Worm (Caenorhabditis elegans): ENCODE measurements around the gene T01C3.11.

Gene T01C3.11

ce11 chrV:15012542-15013301, 13.4 kb downstream of the T01C3.11 start (continued):
- no peak for TF ChIP-seq ZK546.5 (tag; optimal IDR thresholded peaks at IDR 0.05)
- TF ChIP-seq nhr-102 (tag; optimal IDR thresholded peaks at IDR 0.05) = no peak
- peak; percentile 46 for TF ChIP-seq gei-8 (GFP tag; optimal IDR thresholded peaks at IDR 0.05)
- TF ChIP-seq fkh-10 (GFP tag; optimal IDR thresholded peaks at IDR 0.05) = no peak
- no peak for TF ChIP-seq tag-97 (GFP tag; IDR thresholded peaks at IDR 0.05)
- TF ChIP-seq Y5F2A.4 (GFP tag; optimal IDR thresholded peaks at IDR 0.05) = no peak
- TF ChIP-seq madf-5 (GFP tag; IDR thresholded peaks at IDR 0.05) = no peak
- no peak for TF ChIP-seq jun-1 (tag; optimal IDR thresholded peaks at IDR 0.05)
- TF ChIP-seq mes-2 (tag; optimal IDR thresholded peaks at IDR 0.05; ENCODE audit: poor library complexity, severe bottlenecking) = peak; percentile 26
- no peak for TF ChIP-seq nhr-237 (tag; optimal IDR thresholded peaks at IDR 0.05)
- no peak for TF ChIP-seq saeg-2 (GFP tag; IDR thresholded peaks at IDR 0.05)
- TF ChIP-seq nhr-10 (tag; optimal IDR thresholded peaks at IDR 0.05) = no peak
- no peak for TF ChIP-seq nhr-41 (GFP tag; IDR thresholded peaks at IDR 0.05)
- TF ChIP-seq unc-130 (GFP tag; optimal IDR thresholded peaks at IDR 0.05) = no peak
- no peak for TF ChIP-seq nhr-11 (tag; optimal IDR thresholded peaks at IDR 0.05)
- no peak for TF ChIP-seq R02D3.7 (tag; optimal IDR thresholded peaks at IDR 0.05)
- TF ChIP-seq nhr-111 (GFP tag; optimal IDR thresholded peaks at IDR 0.05) = no peak
- no peak for TF ChIP-seq ceh-20 (GFP tag; IDR thresholded peaks at IDR 0.05)
- TF ChIP-seq daf-8 (GFP tag; IDR thresholded peaks at IDR 0.05) = no peak
- no peak for TF ChIP-seq nhr-76 (tag; optimal IDR thresholded peaks at IDR 0.05)
- peak; percentile 66 for TF ChIP-seq lin-38 (GFP tag; IDR thresholded peaks at IDR 0.05)
- no peak for TF ChIP-seq zfp-3 (GFP tag; conservative IDR thresholded peaks at IDR 0.05)
- no peak for TF ChIP-seq mxl-2 (GFP tag; conservative IDR thresholded peaks at IDR 0.05)
- TF ChIP-seq aha-1 (tag) = peak; percentile 46
- no peak for TF ChIP-seq D1046.2 (GFP tag; IDR thresholded peaks at IDR 0.05)
- TF ChIP-seq cey-2 (tag; optimal IDR thresholded peaks at IDR 0.05; ENCODE audit: borderline replicate concordance, insufficient read depth) = no peak
- TF ChIP-seq T26A8.4 (GFP tag; IDR thresholded peaks at IDR 0.05) = peak; percentile 40; the same call in 1 of the 2 replicates
- no peak for TF ChIP-seq zip-2 (tag; optimal IDR thresholded peaks at IDR 0.05)
- no peak for TF ChIP-seq skn-1 (tag; optimal IDR thresholded peaks at IDR 0.05)
- no peak for TF ChIP-seq zfp-2 (tag; optimal IDR thresholded peaks at IDR 0.05)
- TF ChIP-seq mdt-29 (GFP tag; IDR thresholded peaks at IDR 0.05) = no peak; the same call in 1 of the 2 replicates
- TF ChIP-seq Y75B8A.6 (GFP tag; IDR thresholded peaks at IDR 0.05) = no peak
- TF ChIP-seq nhr-6 (tag; optimal IDR thresholded peaks at IDR 0.05) = no peak
- no peak for TF ChIP-seq dve-1 (tag; optimal IDR thresholded peaks at IDR 0.05; ENCODE audit: insufficient read depth)
- no peak for TF ChIP-seq ceh-32 (tag; optimal IDR thresholded peaks at IDR 0.05; ENCODE audit: poor library complexity)
- no peak for TF ChIP-seq daf-19 (GFP tag; conservative IDR thresholded peaks at IDR 0.05)
- TF ChIP-seq set-16 (GFP tag; IDR thresholded peaks at IDR 0.05) = no peak
- TF ChIP-seq spr-1 (tag; optimal IDR thresholded peaks at IDR 0.05) = peak; percentile 21
- no peak for TF ChIP-seq php-3 (GFP tag; IDR thresholded peaks at IDR 0.05)
- no peak for TF ChIP-seq nhr-28 (tag; optimal IDR thresholded peaks at IDR 0.05)
- no peak for TF ChIP-seq tra-1 (GFP tag; IDR thresholded peaks at IDR 0.05)
- peak; percentile 40 for TF ChIP-seq nhr-48 (tag; optimal IDR thresholded peaks at IDR 0.05)
- TF ChIP-seq nhr-25 (tag; optimal IDR thresholded peaks at IDR 0.05; ENCODE audit: borderline replicate concordance, insufficient read depth) = no peak
- no peak for TF ChIP-seq zip-11 (GFP tag; IDR thresholded peaks at IDR 0.05)
- no peak for TF ChIP-seq ZK337.2 (GFP tag; IDR thresholded peaks at IDR 0.05)
- TF ChIP-seq ces-1 (GFP tag; optimal IDR thresholded peaks at IDR 0.05) = no peak
- no peak for TF ChIP-seq ama-1 (optimal IDR thresholded peaks at IDR 0.05)
- TF ChIP-seq arid-1 (GFP tag; conservative IDR thresholded peaks at IDR 0.05) = no peak
- no peak for TF ChIP-seq ceh-82 (tag; optimal IDR thresholded peaks at IDR 0.05)
- TF ChIP-seq aly-2 (tag; optimal IDR thresholded peaks at IDR 0.05) = no peak
- TF ChIP-seq T20F7.1 (GFP tag; optimal IDR thresholded peaks at IDR 0.05) = peak; percentile 17
